Worm (Caenorhabditis elegans) whole organism, L4 larva: ENCODE results near the gene mig-22.
A peak's percentile ranks its signal among the peaks of the same experiment; 100 is the strongest.

Source experiments
- F10B5.3 ChIP-seq: sonication (generic microtip); optimal IDR thresholded peaks from 2 replicates; lab custom pipeline; 2016; ENCODE audit warnings: mild to moderate bottlenecking, missing genetic modification characterization, missing compliant biosample characterization
- T20F7.1 ChIP-seq: fragments of 200-800 bp; sonication (Bioruptor generic); optimal IDR thresholded peaks from 2 replicates; lab custom pipeline; 2018; ENCODE audit warnings: mild to moderate bottlenecking, missing genetic modification characterization, missing compliant biosample characterization
- Y48G9A.11 ChIP-seq: fragments of 200-800 bp; sonication (Bioruptor generic); IDR thresholded peaks from 2 replicates; pipeline ENCODE4 v1.3.6; 2022; ENCODE audit warnings: missing genetic modification reagents, missing genetic modification characterization, missing compliant biosample characterization
- ZK337.2 ChIP-seq: fragments of 200-800 bp; sonication (Bioruptor generic); IDR thresholded peaks from 2 replicates; pipeline ENCODE4 v1.3.6; 2022; ENCODE audit warnings: missing genetic modification reagents, missing genetic modification characterization, missing compliant biosample characterization
- ZK546.5 ChIP-seq, 2 experiments: sonication (generic microtip); optimal IDR thresholded peaks; 2 replicates each; lab custom pipeline; 2017; ENCODE audit warnings: missing biosample characterization in 2 of 2, missing genetic modification characterization in 2 of 2
- aha-1 ChIP-seq: fragments of 150-350 bp; peaks from one replicate; lab custom pipeline; 2014; ENCODE audit warnings: missing biosample characterization, missing genetic modification characterization
- ama-1 ChIP-seq: fragments of 150-350 bp; optimal IDR thresholded peaks from 2 replicates; lab custom pipeline; 2014; ENCODE audit warnings: inconsistent platforms, mixed read lengths
- ceh-20 ChIP-seq: fragments of 200-800 bp; sonication (Bioruptor generic); IDR thresholded peaks from 2 replicates; pipeline ENCODE4 v1.3.6; 2022; ENCODE audit warnings: missing genetic modification reagents, missing genetic modification characterization, missing compliant biosample characterization
- ceh-28 ChIP-seq: fragments of 150-350 bp; optimal IDR thresholded peaks from 2 replicates; lab custom pipeline; 2014; ENCODE audit warnings: missing biosample characterization, missing genetic modification reagents, missing genetic modification characterization
- cey-2 ChIP-seq: sonication (generic microtip); optimal IDR thresholded peaks from 3 replicates; lab custom pipeline; 2017; ENCODE audit warnings: missing genetic modification characterization, mild to moderate bottlenecking, missing compliant biosample characterization, antibody characterized with exemption, borderline replicate concordance; ENCODE audit not compliant: insufficient read depth
- daf-16 ChIP-seq, 3 experiments: sonication (generic microtip); optimal IDR thresholded peaks; 2 replicates each; lab custom pipeline; 2016 to 2017; ENCODE audit warnings: missing genetic modification characterization in 3 of 3, missing genetic modification reagents in 3 of 3, mild to moderate bottlenecking in 2 of 3, missing compliant biosample characterization in 2 of 3, missing biosample characterization in 1 of 3, moderate library complexity in 1 of 3
- dmd-6 ChIP-seq: fragments of 200-800 bp; sonication (Bioruptor generic); IDR thresholded peaks from 2 replicates; pipeline ENCODE4 v1.3.6; 2022; ENCODE audit warnings: missing genetic modification reagents, missing genetic modification characterization, missing compliant biosample characterization
- dve-1 ChIP-seq: sonication (generic microtip); optimal IDR thresholded peaks from 2 replicates; lab custom pipeline; 2017; ENCODE audit warnings: antibody characterized with exemption, mild to moderate bottlenecking, missing genetic modification characterization, missing compliant biosample characterization; ENCODE audit not compliant: insufficient read depth
- egl-43 ChIP-seq: fragments of 200-800 bp; sonication (Bioruptor generic); IDR thresholded peaks from 2 replicates; pipeline ENCODE4 v1.3.6; 2022; ENCODE audit warnings: missing genetic modification reagents, missing genetic modification characterization, missing compliant biosample characterization
- fos-1 ChIP-seq: fragments of 150-350 bp; optimal IDR thresholded peaks from 2 replicates; lab custom pipeline; 2014; ENCODE audit warnings: missing biosample characterization, missing genetic modification characterization
- hlh-11 ChIP-seq: fragments of 200-800 bp; sonication (Bioruptor generic); optimal IDR thresholded peaks from 2 replicates; lab custom pipeline; 2018; ENCODE audit warnings: mild to moderate bottlenecking, missing genetic modification characterization, missing compliant biosample characterization
- hlh-30 ChIP-seq: sonication (generic microtip); optimal IDR thresholded peaks from 2 replicates; lab custom pipeline; 2017; ENCODE audit warnings: antibody characterized with exemption, mild to moderate bottlenecking, missing genetic modification characterization, missing compliant biosample characterization; ENCODE audit not compliant: insufficient read depth
- lin-1 ChIP-seq: fragments of 200-800 bp; sonication (Bioruptor generic); IDR thresholded peaks from 2 replicates; pipeline ENCODE4 v1.3.6; 2022; ENCODE audit warnings: missing genetic modification reagents, missing genetic modification characterization, missing compliant biosample characterization
- lin-13 ChIP-seq: fragments of 150-350 bp; optimal IDR thresholded peaks from 2 replicates; lab custom pipeline; 2014; ENCODE audit warnings: missing biosample characterization, missing genetic modification reagents, missing genetic modification characterization
- lin-15B ChIP-seq: fragments of 150-350 bp; sonication (generic microtip); optimal IDR thresholded peaks from 3 replicates; lab custom pipeline; 2014; ENCODE audit warnings: missing biosample characterization, missing genetic modification characterization
- lin-38 ChIP-seq: fragments of 200-800 bp; sonication (Bioruptor generic); IDR thresholded peaks from 2 replicates; pipeline ENCODE4 v1.3.6; 2022; ENCODE audit warnings: missing genetic modification reagents, missing genetic modification characterization, missing compliant biosample characterization
- madf-5 ChIP-seq, 2 experiments: fragments of 200-800 bp; sonication (Bioruptor generic); IDR thresholded peaks; 2 replicates each; pipeline ENCODE4 v1.3.6; 2022; ENCODE audit warnings: missing compliant biosample characterization in 2 of 2, missing genetic modification characterization in 2 of 2
- mdl-1 ChIP-seq, 2 experiments: fragments of 150-350 bp in 1 of 2; sonication (generic microtip) in 1 of 2; optimal IDR thresholded peaks; 2 replicates each; lab custom pipeline; 2014 to 2017; ENCODE audit warnings: missing biosample characterization in 2 of 2, missing genetic modification characterization in 2 of 2
- mes-2 ChIP-seq: sonication (generic microtip); optimal IDR thresholded peaks from 2 replicates; lab custom pipeline; 2016; ENCODE audit warnings: missing genotype, mild to moderate bottlenecking, missing genetic modification characterization, missing compliant biosample characterization; ENCODE audit not compliant: poor library complexity, severe bottlenecking
- mxl-2 ChIP-seq: fragments of 200-800 bp; sonication (Bioruptor generic); conservative IDR thresholded peaks from 2 replicates; pipeline ENCODE4 v1.3.6; 2022; ENCODE audit warnings: missing genetic modification reagents, missing genetic modification characterization, missing compliant biosample characterization
- nhr-102 ChIP-seq: sonication (generic microtip); optimal IDR thresholded peaks from 2 replicates; lab custom pipeline; 2016; ENCODE audit warnings: mild to moderate bottlenecking, missing genetic modification characterization, moderate library complexity, missing compliant biosample characterization
- nhr-237 ChIP-seq: sonication (generic microtip); optimal IDR thresholded peaks from 2 replicates; lab custom pipeline; 2017; ENCODE audit warnings: missing biosample characterization, missing genetic modification characterization
- nhr-25 ChIP-seq: sonication (generic microtip); optimal IDR thresholded peaks from 2 replicates; lab custom pipeline; 2017; ENCODE audit warnings: missing genetic modification characterization, mild to moderate bottlenecking, missing compliant biosample characterization, antibody characterized with exemption, moderate library complexity, borderline replicate concordance; ENCODE audit not compliant: insufficient read depth
- nhr-28 ChIP-seq: fragments of 150-350 bp; optimal IDR thresholded peaks from 2 replicates; lab custom pipeline; 2014; ENCODE audit warnings: missing biosample characterization, missing genetic modification characterization
- nhr-77 ChIP-seq: fragments of 150-350 bp; optimal IDR thresholded peaks from 2 replicates; lab custom pipeline; 2014; ENCODE audit warnings: missing biosample characterization, missing genetic modification characterization
- php-3 ChIP-seq: fragments of 200-800 bp; sonication (Bioruptor generic); IDR thresholded peaks from 2 replicates; pipeline ENCODE4 v1.3.6; 2022; ENCODE audit warnings: missing genetic modification reagents, missing genetic modification characterization, missing compliant biosample characterization
- pqm-1 ChIP-seq: sonication (generic microtip); optimal IDR thresholded peaks from 2 replicates; lab custom pipeline; 2017; ENCODE audit warnings: missing biosample characterization, missing genetic modification characterization
- tra-1 ChIP-seq: fragments of 200-800 bp; sonication (Bioruptor generic); IDR thresholded peaks from 2 replicates; pipeline ENCODE4 v1.3.6; 2022; ENCODE audit warnings: missing genetic modification reagents, missing genetic modification characterization, missing compliant biosample characterization
- unc-62 ChIP-seq, 3 experiments: fragments of 150-350 bp in 1 of 3; sonication (generic microtip); optimal IDR thresholded peaks in 2 of 3; peaks in 1 of 3; 1 replicate in 1 of 3; 2 replicates in 2 of 3; lab custom pipeline; 2014 to 2017; ENCODE audit warnings: missing biosample characterization in 3 of 3, missing genetic modification characterization in 3 of 3, missing genetic modification reagents in 3 of 3, missing genotype in 1 of 3
- ztf-11 ChIP-seq: fragments of 150-350 bp; optimal IDR thresholded peaks from 2 replicates; lab custom pipeline; 2014; ENCODE audit warnings: missing biosample characterization, missing genetic modification characterization
- ztf-7 ChIP-seq: fragments of 150-350 bp; optimal IDR thresholded peaks from 2 replicates; lab custom pipeline; 2014; ENCODE audit warnings: missing biosample characterization, missing genetic modification characterization

mig-22 gene

ce11 chrIII:8734327-8734885, 32.7 kb downstream of the mig-22 start (continued):
- TF ChIP-seq mes-2 (tag; lab: Kevin White, UChicago) = no peak
- TF ChIP-seq ama-1 (lab: Kevin White, UChicago) = no peak
- TF ChIP-seq egl-43 (GFP tag; lab: Robert Waterston, UW) = no peak
- TF ChIP-seq F10B5.3 (tag; lab: Kevin White, UChicago) = no peak
- no peak for TF ChIP-seq lin-15B (tag; lab: Kevin White, UChicago)
- peak; percentile 36 for TF ChIP-seq nhr-25 (tag; lab: Kevin White, UChicago)
- TF ChIP-seq fos-1 = no peak
- peak in 1 of 2 experiments; percentile 40 for TF ChIP-seq mdl-1 (tag; optimal IDR thresholded peaks at IDR 0.05; lab: Kevin White, UChicago)
- no peak for TF ChIP-seq cey-2
- TF ChIP-seq ceh-28 (tag; lab: Kevin White, UChicago) = no peak
- no peak for TF ChIP-seq nhr-237
- peak; percentile 78 for TF ChIP-seq hlh-30 (tag; lab: Kevin White, UChicago)
- no peak for TF ChIP-seq pqm-1 (tag; lab: Kevin White, UChicago)
- no peak for TF ChIP-seq php-3 (GFP tag; lab: Robert Waterston, UW)
- TF ChIP-seq ZK546.5 (tag; optimal IDR thresholded peaks at IDR 0.05; lab: Kevin White, UChicago) = no peak

DNA sequence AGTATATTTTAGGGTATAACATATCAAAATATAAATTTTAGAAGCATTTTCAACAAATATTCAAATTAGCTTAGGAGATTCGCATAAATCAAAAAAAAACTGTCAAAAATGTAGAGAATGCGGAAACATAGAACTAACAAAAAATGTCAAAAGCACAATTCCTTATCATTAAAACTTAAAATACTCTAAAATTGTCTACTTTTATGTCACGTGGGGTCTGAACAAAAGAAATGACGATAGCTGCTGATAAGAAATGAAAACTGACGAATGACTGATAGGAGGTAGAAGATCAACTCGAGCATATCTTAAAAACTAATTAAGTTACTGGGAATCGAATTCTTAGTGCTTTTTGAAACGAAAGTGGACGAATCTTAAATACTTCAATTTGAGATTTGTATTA, 33.5 kb downstream of the mig-22 start:
- peak; percentile 10 for TF ChIP-seq nhr-77 (tag; lab: Kevin White, UChicago)
- TF ChIP-seq nhr-28 (tag; lab: Kevin White, UChicago) = peak; percentile 44
- peak; percentile 91 for TF ChIP-seq dmd-6 (GFP tag; lab: Robert Waterston, UW)
- no peak for TF ChIP-seq lin-13 (GFP tag; lab: Kevin White, UChicago)
- peak; percentile 1 for TF ChIP-seq T20F7.1 (GFP tag; lab: Kevin White, UChicago)
- peak; percentile 66 for TF ChIP-seq lin-1 (GFP tag; lab: Robert Waterston, UW)
- TF ChIP-seq ztf-11 (tag; lab: Kevin White, UChicago) = no peak
- TF ChIP-seq aha-1 (tag; lab: Kevin White, UChicago) = peak; percentile 8
- TF ChIP-seq cey-2 = no peak
- TF ChIP-seq Y48G9A.11 (GFP tag; lab: Robert Waterston, UW) = no peak
- peak; percentile 72 for TF ChIP-seq php-3 (GFP tag; lab: Robert Waterston, UW)
- no peak for TF ChIP-seq madf-5 (GFP tag; IDR thresholded peaks at IDR 0.05; lab: Robert Waterston, UW)
- peak in 1 of 2 experiments; percentile 75 for TF ChIP-seq mdl-1 (tag; optimal IDR thresholded peaks at IDR 0.05; lab: Kevin White, UChicago)
- TF ChIP-seq pqm-1 (tag; lab: Kevin White, UChicago) = peak; percentile 88
- TF ChIP-seq tra-1 = peak; percentile 64; the same call in 1 of the 2 replicates
- peak; percentile 3 for TF ChIP-seq mes-2 (tag; lab: Kevin White, UChicago)
- TF ChIP-seq hlh-11 (tag; lab: Kevin White, UChicago) = peak; percentile 62
- TF ChIP-seq daf-16 (GFP tag; optimal IDR thresholded peaks at IDR 0.05; lab: Kevin White, UChicago) = peak in 1 of 2 experiments; percentile 28
- peak; percentile 52 for TF ChIP-seq daf-16 (tag; optimal IDR thresholded peaks at IDR 0.05; lab: Kevin White, UChicago)
- peak; percentile 56 for TF ChIP-seq nhr-102 (tag; lab: Kevin White, UChicago)
- no peak for TF ChIP-seq unc-62 (GFP tag; optimal IDR thresholded peaks at IDR 0.05 in 1 of 2; lab: Kevin White, UChicago)
- no peak for TF ChIP-seq unc-62 (tag; optimal IDR thresholded peaks at IDR 0.05; lab: Kevin White, UChicago)
- 0 out of 2 replicates have a peak, but pooled peaks have one; percentile 11 for TF ChIP-seq ceh-20
- TF ChIP-seq lin-15B (tag; lab: Kevin White, UChicago) = no peak
- no peak for TF ChIP-seq ZK337.2 (GFP tag; lab: Robert Waterston, UW)
- TF ChIP-seq mxl-2 = no peak
- TF ChIP-seq ztf-7 = no peak
- peak; percentile 94 for TF ChIP-seq dve-1 (tag; lab: Kevin White, UChicago)
- TF ChIP-seq hlh-30 (tag; lab: Kevin White, UChicago) = peak; percentile 53
- peak; percentile 24; the same call in 1 of the 2 replicates for TF ChIP-seq lin-38 (GFP tag; lab: Robert Waterston, UW)
